Worm (Caenorhabditis elegans) whole organism, late embryonic: Measurements from ENCODE around the gene clec-39.

Experiments
- C08G9.2 ChIP-seq: sonication (generic microtip); optimal IDR thresholded peaks from 2 replicates; lab custom pipeline; 2016; ENCODE audit warnings: mild to moderate bottlenecking, missing genetic modification characterization, moderate library complexity, missing compliant biosample characterization
- K02D7.2 ChIP-seq: sonication (generic microtip); optimal IDR thresholded peaks from 2 replicates; lab custom pipeline; 2017; ENCODE audit warnings: mild to moderate bottlenecking, missing genetic modification characterization, missing compliant biosample characterization
- K09A11.1 ChIP-seq: sonication (generic microtip); optimal IDR thresholded peaks from 2 replicates; lab custom pipeline; 2017; ENCODE audit warnings: antibody characterized with exemption, mild to moderate bottlenecking, missing genetic modification characterization, missing compliant biosample characterization; ENCODE audit not compliant: insufficient read depth
- T23F11.4 ChIP-seq: fragments of 200-800 bp; sonication (Bioruptor generic); optimal IDR thresholded peaks from 2 replicates; lab custom pipeline; 2018; ENCODE audit warnings: mild to moderate bottlenecking, missing genetic modification characterization, missing compliant biosample characterization
- Y22D7AL.16 ChIP-seq: sonication (generic microtip); optimal IDR thresholded peaks from 2 replicates; lab custom pipeline; 2016; ENCODE audit warnings: missing genetic modification characterization, missing compliant biosample characterization
- ahr-1 ChIP-seq: sonication (generic microtip); optimal IDR thresholded peaks from 2 replicates; lab custom pipeline; 2016; ENCODE audit warnings: missing genetic modification characterization, missing compliant biosample characterization
- ama-1 ChIP-seq: fragments of 150-350 bp; optimal IDR thresholded peaks from 2 replicates; lab custom pipeline; 2014
- ceh-14 ChIP-seq: sonication (generic microtip); optimal IDR thresholded peaks from 2 replicates; lab custom pipeline; 2016; ENCODE audit warnings: missing genotype, missing genetic modification characterization, missing compliant biosample characterization
- ceh-18 ChIP-seq: sonication (generic microtip); optimal IDR thresholded peaks from 2 replicates; lab custom pipeline; 2016; ENCODE audit warnings: missing genetic modification characterization, missing compliant biosample characterization
- ceh-22 ChIP-seq: sonication (generic microtip); optimal IDR thresholded peaks from 2 replicates; lab custom pipeline; 2017; ENCODE audit warnings: missing biosample characterization, missing genetic modification characterization
- ceh-30 ChIP-seq: fragments of 150-350 bp; optimal IDR thresholded peaks from 2 replicates; lab custom pipeline; 2014; ENCODE audit warnings: missing biosample characterization, missing genetic modification characterization
- ceh-34 ChIP-seq: sonication (generic microtip); optimal IDR thresholded peaks from 2 replicates; lab custom pipeline; 2016; ENCODE audit warnings: mild to moderate bottlenecking, missing genetic modification characterization, missing compliant biosample characterization
- ceh-45 ChIP-seq: fragments of 200-800 bp; sonication (Bioruptor generic); IDR thresholded peaks from 2 replicates; pipeline ENCODE4 v1.3.6; 2022; ENCODE audit warnings: missing genetic modification reagents, missing genetic modification characterization, missing compliant biosample characterization
- ceh-48 ChIP-seq: sonication (generic microtip); optimal IDR thresholded peaks from 2 replicates; lab custom pipeline; 2016; ENCODE audit warnings: missing genetic modification characterization, inconsistent platforms, missing compliant biosample characterization
- ceh-9 ChIP-seq: sonication (generic microtip); optimal IDR thresholded peaks from 2 replicates; lab custom pipeline; 2016; ENCODE audit warnings: mild to moderate bottlenecking, missing genetic modification characterization, inconsistent platforms, missing compliant biosample characterization
- che-1 ChIP-seq: sonication (generic microtip); optimal IDR thresholded peaks from 2 replicates; lab custom pipeline; 2016; ENCODE audit warnings: mild to moderate bottlenecking, missing genetic modification characterization, missing compliant biosample characterization
- elt-2 ChIP-seq: sonication (generic microtip); optimal IDR thresholded peaks from 2 replicates; lab custom pipeline; 2016; ENCODE audit warnings: missing genetic modification reagents, missing genetic modification characterization, missing compliant biosample characterization
- eyg-1 ChIP-seq: sonication (generic microtip); optimal IDR thresholded peaks from 2 replicates; lab custom pipeline; 2016; ENCODE audit warnings: missing genotype, missing genetic modification characterization, missing compliant biosample characterization
- fkh-6 ChIP-seq: sonication (generic microtip); optimal IDR thresholded peaks from 2 replicates; lab custom pipeline; 2016; ENCODE audit warnings: missing genetic modification characterization, missing compliant biosample characterization
- gmeb-2 ChIP-seq: sonication (generic microtip); optimal IDR thresholded peaks from 2 replicates; lab custom pipeline; 2016; ENCODE audit warnings: missing genetic modification characterization, inconsistent platforms, missing compliant biosample characterization
- hlh-15 ChIP-seq: sonication (generic microtip); optimal IDR thresholded peaks from 2 replicates; lab custom pipeline; 2016; ENCODE audit warnings: missing genetic modification characterization, missing compliant biosample characterization
- hlh-30 ChIP-seq: sonication (generic microtip); optimal IDR thresholded peaks from 2 replicates; lab custom pipeline; 2017; ENCODE audit warnings: antibody characterized with exemption, missing genetic modification characterization, missing compliant biosample characterization; ENCODE audit not compliant: insufficient read depth
- hlh-8 ChIP-seq: sonication (generic microtip); optimal IDR thresholded peaks from 2 replicates; lab custom pipeline; 2016; ENCODE audit warnings: missing genotype, missing genetic modification characterization, missing compliant biosample characterization
- lin-11 ChIP-seq: fragments of 200-800 bp; sonication (Bioruptor generic); optimal IDR thresholded peaks from 2 replicates; lab custom pipeline; 2018; ENCODE audit warnings: mild to moderate bottlenecking, missing genetic modification characterization, missing compliant biosample characterization
- madf-2 ChIP-seq: sonication (generic microtip); optimal IDR thresholded peaks from 2 replicates; lab custom pipeline; 2017; ENCODE audit warnings: missing genetic modification characterization, missing compliant biosample characterization
- mec-3 ChIP-seq: sonication (generic microtip); optimal IDR thresholded peaks from 2 replicates; lab custom pipeline; 2016; ENCODE audit warnings: borderline replicate concordance, missing genetic modification characterization, missing compliant biosample characterization
- nhr-11 ChIP-seq: fragments of 150-350 bp; optimal IDR thresholded peaks from 2 replicates; lab custom pipeline; 2014; ENCODE audit warnings: missing biosample characterization, missing genetic modification characterization
- pat-9 ChIP-seq: fragments of 200-800 bp; sonication (Bioruptor generic); optimal IDR thresholded peaks from 2 replicates; lab custom pipeline; 2018; ENCODE audit warnings: mild to moderate bottlenecking, missing genetic modification characterization, moderate library complexity, missing compliant biosample characterization
- pax-1 ChIP-seq: fragments of 150-350 bp; optimal IDR thresholded peaks from 2 replicates; lab custom pipeline; 2014; ENCODE audit warnings: missing biosample characterization, missing genetic modification characterization
- pha-2 ChIP-seq: sonication (generic microtip); optimal IDR thresholded peaks from 2 replicates; lab custom pipeline; 2017; ENCODE audit warnings: mild to moderate bottlenecking, missing genetic modification characterization, missing compliant biosample characterization
- pha-4 ChIP-seq: fragments of 150-350 bp; optimal IDR thresholded peaks from 2 replicates; lab custom pipeline; 2018; ENCODE audit warnings: missing biosample characterization, missing genetic modification reagents, missing genetic modification characterization
- pqm-1 ChIP-seq: sonication (generic microtip); optimal IDR thresholded peaks from 2 replicates; lab custom pipeline; 2016; ENCODE audit warnings: missing genetic modification characterization, missing compliant biosample characterization
- ref-2 ChIP-seq: sonication (generic microtip); optimal IDR thresholded peaks from 2 replicates; lab custom pipeline; 2016; ENCODE audit warnings: missing genetic modification characterization, missing compliant biosample characterization
- sdc-2 ChIP-seq: sonication (generic microtip); optimal IDR thresholded peaks from 2 replicates; lab custom pipeline; 2016; ENCODE audit warnings: missing genotype, missing genetic modification characterization, missing compliant biosample characterization
- sox-4 ChIP-seq: sonication (generic microtip); optimal IDR thresholded peaks from 2 replicates; lab custom pipeline; 2017; ENCODE audit warnings: mild to moderate bottlenecking, missing genetic modification characterization, inconsistent platforms, missing compliant biosample characterization
- tbx-2 ChIP-seq: sonication (generic microtip); optimal IDR thresholded peaks from 2 replicates; lab custom pipeline; 2016; ENCODE audit warnings: missing genetic modification characterization, missing compliant biosample characterization
- tbx-7 ChIP-seq: sonication (generic microtip); optimal IDR thresholded peaks from 2 replicates; lab custom pipeline; 2016; ENCODE audit warnings: missing genotype, missing genetic modification characterization, missing compliant biosample characterization
- unc-55 ChIP-seq: sonication (generic microtip); optimal IDR thresholded peaks from 2 replicates; lab custom pipeline; 2017; ENCODE audit warnings: missing biosample characterization, missing genetic modification reagents, missing genetic modification characterization
- ztf-16 ChIP-seq: sonication (generic microtip); optimal IDR thresholded peaks from 2 replicates; lab custom pipeline; 2017; ENCODE audit warnings: missing genetic modification characterization, missing compliant biosample characterization

The clec-39 gene

ce11 chrV:16739100-16739499, at the start of gene clec-39, which contains the start of gene clec-29:
Gene clec-39 (plus strand): TSS chrV:16739268.
Gene clec-29 (minus strand): TSS chrV:16739200.
- TF ChIP-seq lin-11 (tag; lab: Kevin White, UChicago) (no peak), C08G9.2 (tag; lab: Kevin White, UChicago) (no peak), K09A11.1 (tag; lab: Kevin White, UChicago) (no peak), che-1 (no peak), elt-2 (tag; lab: Kevin White, UChicago) (no peak), T23F11.4 (GFP tag; lab: Kevin White, UChicago) (no peak), nhr-11 (tag; lab: Kevin White, UChicago) (no peak), pqm-1 (tag; lab: Kevin White, UChicago) (no peak), ref-2 (tag; lab: Kevin White, UChicago) (no peak), ceh-22 (no peak)
- TF ChIP-seq, all 69 proteins: peak for 0

- TF ChIP-seq hlh-30 (tag; lab: Kevin White, UChicago) (no peak), hlh-15 (tag; lab: Kevin White, UChicago) (no peak), ceh-30 (tag; lab: Kevin White, UChicago) (no peak), tbx-2 (tag; lab: Kevin White, UChicago) (no peak), ceh-45 (GFP tag; lab: Robert Waterston, UW) (no peak), ahr-1 (tag; lab: Kevin White, UChicago) (no peak), ceh-48 (tag; lab: Kevin White, UChicago) (no peak), fkh-6 (tag; lab: Kevin White, UChicago) (no peak), pat-9 (tag; lab: Kevin White, UChicago) (no peak), ceh-18 (no peak), ceh-14 (tag; lab: Kevin White, UChicago) (no peak), tbx-7 (no peak), ztf-16 (no peak), che-1 (no peak), pha-2 (tag; lab: Kevin White, UChicago) (no peak), ceh-9 (no peak), sox-4 (tag; lab: Kevin White, UChicago) (no peak), sdc-2 (no peak)
Measured at ce11 chrV:16692988-16693387, 46.1 kb upstream of the clec-39 start.

- TF ChIP-seq unc-55 (GFP tag; lab: Kevin White, UChicago) (no peak), ceh-34 (tag; lab: Kevin White, UChicago) (no peak), K02D7.2 (tag; lab: Kevin White, UChicago) (no peak), tbx-2 (tag; lab: Kevin White, UChicago) (no peak), eyg-1 (tag; lab: Kevin White, UChicago) (no peak), ceh-18 (no peak), ceh-14 (tag; lab: Kevin White, UChicago) (no peak), hlh-8 (tag; lab: Kevin White, UChicago) (no peak), pha-4 (tag; lab: Kevin White, UChicago) (no peak), madf-2 (tag; lab: Kevin White, UChicago) (no peak), ama-1 (no peak), gmeb-2 (tag; lab: Kevin White, UChicago) (no peak), mec-3 (tag; lab: Kevin White, UChicago) (no peak)
Measured at ce11 chrV:16693732-16694131, 45.3 kb upstream of the clec-39 start, which contains the start of gene srw-42. Gene srw-42 (minus strand): TSS chrV:16693832.

ce11 chrV:16694538-16694937, 44.5 kb upstream of the clec-39 start, which contains the start of gene srz-101:
Gene srz-101 (plus strand): TSS chrV:16694838.
- no peak for TF ChIP-seq pax-1
- TF ChIP-seq nhr-11 (tag; lab: Kevin White, UChicago): no peak
- TF ChIP-seq ahr-1 (tag; lab: Kevin White, UChicago): no peak
- TF ChIP-seq ceh-18: no peak
- no peak for TF ChIP-seq Y22D7AL.16
